Worm (Caenorhabditis elegans): ENCODE measurements around the gene Y32B12B.8.

Gene Y32B12B.8

ce11 chrV:16568056-16568455 is 32.8 kb downstream of the Y32B12B.8 start:
- no peak for TF ChIP-seq sea-1 (GFP tag; conservative IDR thresholded peaks at IDR 0.05)

- no peak for TF ChIP-seq ets-7 (tag; optimal IDR thresholded peaks at IDR 0.05)
- no peak for TF ChIP-seq scrt-1 (GFP tag; IDR thresholded peaks at IDR 0.05)
- TF ChIP-seq hmg-4 (GFP tag; optimal IDR thresholded peaks at IDR 0.05) = no peak
- no peak for TF ChIP-seq ceh-13 (GFP tag; optimal IDR thresholded peaks at IDR 0.05)
- no peak for TF ChIP-seq tbx-11 (GFP tag; IDR thresholded peaks at IDR 0.05)
- TF ChIP-seq hnd-1 (tag; optimal IDR thresholded peaks at IDR 0.05) = no peak
- no peak for TF ChIP-seq sea-1 (GFP tag; conservative IDR thresholded peaks at IDR 0.05)
- no peak for TF ChIP-seq ceh-36 (tag; optimal IDR thresholded peaks at IDR 0.05)
- TF ChIP-seq B0310.2 (tag; optimal IDR thresholded peaks at IDR 0.05) = no peak
- TF ChIP-seq F13C5.2 (tag; optimal IDR thresholded peaks at IDR 0.05) = no peak
- no peak for TF ChIP-seq tra-4 (tag; optimal IDR thresholded peaks at IDR 0.05)
- TF ChIP-seq tbx-37 (GFP tag; conservative IDR thresholded peaks at IDR 0.05) = no peak
- TF ChIP-seq flt-1 (GFP tag; IDR thresholded peaks at IDR 0.05) = no peak
- TF ChIP-seq aly-1 (tag; optimal IDR thresholded peaks at IDR 0.05) = no peak
- TF ChIP-seq hmbx-1 (tag; optimal IDR thresholded peaks at IDR 0.05) = no peak
- no peak for TF ChIP-seq pes-1 (GFP tag; IDR thresholded peaks at IDR 0.05)
Observed at ce11 chrV:16570697-16571096, 35.4 kb downstream of the Y32B12B.8 start, which contains the start of gene nhr-233. TSS of gene nhr-233 (minus strand) at chrV:16570797.

- TF ChIP-seq tbx-11 (GFP tag; IDR thresholded peaks at IDR 0.05) (no peak), ceh-13 (GFP tag; optimal IDR thresholded peaks at IDR 0.05) (no peak), ama-1 (optimal IDR thresholded peaks at IDR 0.05) (no peak), pes-1 (GFP tag; IDR thresholded peaks at IDR 0.05) (no peak), aly-1 (tag; optimal IDR thresholded peaks at IDR 0.05) (no peak), B0310.2 (tag; optimal IDR thresholded peaks at IDR 0.05) (no peak), tbx-37 (GFP tag; conservative IDR thresholded peaks at IDR 0.05) (no peak), ceh-36 (tag; optimal IDR thresholded peaks at IDR 0.05) (no peak), hmg-4 (GFP tag; optimal IDR thresholded peaks at IDR 0.05) (no peak), scrt-1 (GFP tag; IDR thresholded peaks at IDR 0.05) (no peak), F13C5.2 (tag; optimal IDR thresholded peaks at IDR 0.05) (no peak), ets-7 (tag; optimal IDR thresholded peaks at IDR 0.05) (no peak), flt-1 (GFP tag; IDR thresholded peaks at IDR 0.05) (no peak), hmbx-1 (tag; optimal IDR thresholded peaks at IDR 0.05) (no peak), hnd-1 (tag; optimal IDR thresholded peaks at IDR 0.05) (no peak), sea-1 (GFP tag; conservative IDR thresholded peaks at IDR 0.05) (no peak), tra-4 (tag; optimal IDR thresholded peaks at IDR 0.05) (no peak)
Observed at ce11 chrV:16573168-16573567, 37.9 kb downstream of the Y32B12B.8 start, which contains the start of gene str-149. TSS of gene str-149 (plus strand) at chrV:16573468.

- TF ChIP-seq ets-7 (tag; optimal IDR thresholded peaks at IDR 0.05) (no peak), sea-1 (GFP tag; conservative IDR thresholded peaks at IDR 0.05) (no peak), aly-1 (tag; optimal IDR thresholded peaks at IDR 0.05) (no peak), ceh-36 (tag; optimal IDR thresholded peaks at IDR 0.05) (no peak)
Observed at ce11 chrV:16575900-16576299, 40.6 kb downstream of the Y32B12B.8 start, which contains the start of gene str-151. TSS of gene str-151 (plus strand) at chrV:16576200.

ce11 chrV:16580424-16580823 is 45.2 kb downstream of the Y32B12B.8 start, which contains the start of gene nhr-271:
TSS of gene nhr-271 (minus strand) at chrV:16580524.
- TF ChIP-seq tbx-37 (GFP tag; conservative IDR thresholded peaks at IDR 0.05) = no peak
- TF ChIP-seq flt-1 (GFP tag; IDR thresholded peaks at IDR 0.05) = no peak
- TF ChIP-seq tra-4 (tag; optimal IDR thresholded peaks at IDR 0.05) = no peak
- TF ChIP-seq tbx-11 (GFP tag; IDR thresholded peaks at IDR 0.05) = no peak
- no peak for TF ChIP-seq hnd-1 (tag; optimal IDR thresholded peaks at IDR 0.05)
- TF ChIP-seq ets-7 (tag; optimal IDR thresholded peaks at IDR 0.05) = no peak
- no peak for TF ChIP-seq pes-1 (GFP tag; IDR thresholded peaks at IDR 0.05)
- no peak for TF ChIP-seq ama-1 (optimal IDR thresholded peaks at IDR 0.05)
- TF ChIP-seq F13C5.2 (tag; optimal IDR thresholded peaks at IDR 0.05) = no peak

DNA sequence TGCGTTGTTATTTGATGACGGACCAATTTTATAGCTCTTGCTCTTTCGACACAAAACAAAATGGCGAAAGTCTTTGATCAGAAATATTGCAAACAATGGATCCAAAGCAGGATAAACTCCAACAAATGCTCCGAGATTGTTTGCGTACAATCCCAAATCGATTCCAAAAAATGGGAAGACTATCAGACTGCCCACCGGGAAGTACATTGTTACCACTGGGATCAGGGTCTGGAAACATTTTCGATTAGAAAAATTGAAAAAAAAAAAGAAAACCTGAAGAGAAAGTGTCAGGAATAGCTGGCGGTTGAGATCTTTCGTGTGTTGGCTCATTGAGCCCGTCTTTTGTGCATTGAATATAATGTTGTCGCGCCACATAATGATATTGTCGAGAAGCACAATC is 45.8 kb downstream of the Y32B12B.8 start:
- TF ChIP-seq ceh-36 (tag; optimal IDR thresholded peaks at IDR 0.05) (no peak), ceh-13 (GFP tag; optimal IDR thresholded peaks at IDR 0.05) (no peak)

- TF ChIP-seq hmg-4 (GFP tag; optimal IDR thresholded peaks at IDR 0.05) (no peak), ceh-13 (GFP tag; optimal IDR thresholded peaks at IDR 0.05) (no peak), aly-1 (tag; optimal IDR thresholded peaks at IDR 0.05) (no peak), tbx-37 (GFP tag; conservative IDR thresholded peaks at IDR 0.05) (no peak)
Observed at ce11 chrV:16582973-16583372, 47.7 kb downstream of the Y32B12B.8 start, which contains the start of gene str-150. TSS of gene str-150 (plus strand) at chrV:16583273.

All from whole organism, early embryonic.